Worm (Caenorhabditis elegans) whole organism, young adult: ENCODE results near the gene cif-1.
A peak's percentile ranks its signal among the peaks of the same experiment; 100 is the strongest.

Experiments used
- B0261.1 ChIP-seq: sonication (generic microtip); optimal IDR thresholded peaks from 2 replicates; lab custom pipeline; 2016; ENCODE audit warnings: mild to moderate bottlenecking, missing genetic modification characterization, moderate library complexity, missing compliant biosample characterization
- B0336.3 ChIP-seq: fragments of 200-800 bp; sonication (Bioruptor generic); IDR thresholded peaks from 2 replicates; pipeline ENCODE4 v1.3.6; 2022; ENCODE audit warnings: missing genetic modification characterization, missing compliant biosample characterization
- D2030.7 ChIP-seq: fragments of 200-800 bp; sonication (Bioruptor generic); IDR thresholded peaks from 2 replicates; pipeline ENCODE4 v1.3.6; 2022; ENCODE audit warnings: missing genetic modification reagents, missing genetic modification characterization, missing compliant biosample characterization
- F10E7.11 ChIP-seq: sonication (generic microtip); optimal IDR thresholded peaks from 2 replicates; lab custom pipeline; 2017; ENCODE audit warnings: mild to moderate bottlenecking, missing genetic modification characterization, moderate library complexity, missing compliant biosample characterization
- F23B12.7 ChIP-seq: sonication (generic microtip); optimal IDR thresholded peaks from 2 replicates; lab custom pipeline; 2017; ENCODE audit warnings: missing genetic modification characterization, mild to moderate bottlenecking, missing compliant biosample characterization, antibody characterized with exemption, moderate library complexity; ENCODE audit not compliant: insufficient read depth
- F37B4.10 ChIP-seq: fragments of 200-800 bp; sonication (Bioruptor generic); IDR thresholded peaks from 2 replicates; pipeline ENCODE4 v1.3.6; 2022; ENCODE audit warnings: missing genetic modification characterization, missing compliant biosample characterization
- F52B5.7 ChIP-seq: sonication (generic microtip); optimal IDR thresholded peaks from 2 replicates; lab custom pipeline; 2016; ENCODE audit warnings: mild to moderate bottlenecking, missing genetic modification characterization, missing compliant biosample characterization
- K12H6.12 ChIP-seq: fragments of 200-800 bp; sonication (Bioruptor generic); optimal IDR thresholded peaks from 2 replicates; lab custom pipeline; 2018; ENCODE audit warnings: mild to moderate bottlenecking, missing genetic modification characterization, missing compliant biosample characterization
- Y56A3A.18 ChIP-seq: fragments of 200-800 bp; sonication (Bioruptor generic); IDR thresholded peaks from 2 replicates; pipeline ENCODE4 v1.3.6; 2022; ENCODE audit warnings: missing genetic modification reagents, missing genetic modification characterization, missing compliant biosample characterization
- Y79H2A.3 ChIP-seq: fragments of 200-800 bp; sonication (Bioruptor generic); conservative IDR thresholded peaks from 2 replicates; pipeline ENCODE4 v1.3.6; 2022; ENCODE audit warnings: missing genetic modification reagents, missing genetic modification characterization, missing compliant biosample characterization
- ama-1 ChIP-seq, 3 experiments: fragments of 150-350 bp in 1 of 3; sonication (generic microtip) in 2 of 3; optimal IDR thresholded peaks; 2 replicates each; lab custom pipeline; 2014 to 2018; ENCODE audit warnings: missing biosample characterization in 2 of 3, missing genetic modification characterization in 2 of 3, missing genetic modification reagents in 2 of 3
- atf-7 ChIP-seq: sonication (generic microtip); optimal IDR thresholded peaks from 2 replicates; lab custom pipeline; 2017; ENCODE audit warnings: mild to moderate bottlenecking, missing genetic modification characterization, missing compliant biosample characterization
- attf-6 ChIP-seq: fragments of 200-800 bp; sonication (Bioruptor generic); IDR thresholded peaks from 2 replicates; pipeline ENCODE4 v1.3.6; 2022; ENCODE audit warnings: missing genetic modification reagents, missing genetic modification characterization, missing compliant biosample characterization
- ceh-79 ChIP-seq: sonication (generic microtip); optimal IDR thresholded peaks from 2 replicates; lab custom pipeline; 2017; ENCODE audit warnings: mild to moderate bottlenecking, missing genetic modification characterization, missing compliant biosample characterization
- dox-1 ChIP-seq: fragments of 200-800 bp; sonication (Bioruptor generic); IDR thresholded peaks from 2 replicates; pipeline ENCODE4 v1.3.6; 2022; ENCODE audit warnings: missing genetic modification reagents, missing genetic modification characterization, missing compliant biosample characterization
- egl-18 ChIP-seq: fragments of 200-800 bp; sonication (Bioruptor generic); IDR thresholded peaks from 2 replicates; pipeline ENCODE4 v1.3.6; 2022; ENCODE audit warnings: missing genetic modification reagents, missing genetic modification characterization, missing compliant biosample characterization
- ets-4 ChIP-seq: fragments of 200-800 bp; sonication (Bioruptor generic); optimal IDR thresholded peaks from 2 replicates; lab custom pipeline; 2018; ENCODE audit warnings: mild to moderate bottlenecking, missing genetic modification characterization, missing compliant biosample characterization
- hlh-26 ChIP-seq: fragments of 200-800 bp; sonication (Bioruptor generic); conservative IDR thresholded peaks from 2 replicates; pipeline ENCODE4 v1.3.6; 2022; ENCODE audit warnings: missing genetic modification reagents, missing genetic modification characterization, missing compliant biosample characterization
- let-607 ChIP-seq, 2 experiments: fragments of 200-800 bp in 1 of 2; sonication (Bioruptor generic) in 1 of 2; sonication (generic microtip) in 1 of 2; optimal IDR thresholded peaks; 2 replicates each; lab custom pipeline; 2016 to 2018; ENCODE audit warnings: mild to moderate bottlenecking in 2 of 2, missing compliant biosample characterization in 2 of 2, missing genetic modification characterization in 2 of 2, moderate library complexity in 2 of 2, missing genotype in 1 of 2
- lin-40 ChIP-seq: sonication (generic microtip); optimal IDR thresholded peaks from 2 replicates; lab custom pipeline; 2016; ENCODE audit warnings: missing genetic modification characterization, mild to moderate bottlenecking, missing compliant biosample characterization, missing genotype, missing genetic modification reagents
- lsl-1 ChIP-seq: fragments of 200-800 bp; sonication (Bioruptor generic); optimal IDR thresholded peaks from 2 replicates; lab custom pipeline; 2018; ENCODE audit warnings: mild to moderate bottlenecking, missing genetic modification characterization, moderate library complexity, missing compliant biosample characterization
- lsy-27 ChIP-seq: sonication (generic microtip); optimal IDR thresholded peaks from 2 replicates; lab custom pipeline; 2017; ENCODE audit warnings: missing genetic modification characterization, mild to moderate bottlenecking, missing compliant biosample characterization, antibody characterized with exemption, missing genotype, borderline replicate concordance; ENCODE audit not compliant: insufficient read depth
- madf-10 ChIP-seq: sonication (generic microtip); optimal IDR thresholded peaks from 2 replicates; lab custom pipeline; 2016; ENCODE audit warnings: mild to moderate bottlenecking, missing genetic modification characterization, missing compliant biosample characterization
- madf-3 ChIP-seq: fragments of 200-800 bp; sonication (Bioruptor generic); IDR thresholded peaks from 2 replicates; pipeline ENCODE4 v1.3.6; 2022; ENCODE audit warnings: missing genetic modification reagents, missing genetic modification characterization, missing compliant biosample characterization
- mcd-1 ChIP-seq: fragments of 200-800 bp; sonication (Bioruptor generic); IDR thresholded peaks from 2 replicates; pipeline ENCODE4 v1.3.6; 2022; ENCODE audit warnings: missing genetic modification reagents, missing genetic modification characterization, missing compliant biosample characterization
- nhr-120 ChIP-seq: fragments of 200-800 bp; sonication (Bioruptor generic); IDR thresholded peaks from 2 replicates; pipeline ENCODE4 v1.3.6; 2022; ENCODE audit warnings: missing genetic modification characterization, missing compliant biosample characterization
- nhr-179 ChIP-seq: sonication (generic microtip); optimal IDR thresholded peaks from 2 replicates; lab custom pipeline; 2016; ENCODE audit warnings: mild to moderate bottlenecking, missing genetic modification characterization, missing compliant biosample characterization
- nhr-27 ChIP-seq: fragments of 200-800 bp; sonication (Bioruptor generic); optimal IDR thresholded peaks from 2 replicates; lab custom pipeline; 2018; ENCODE audit warnings: mild to moderate bottlenecking, missing genetic modification characterization, moderate library complexity, missing compliant biosample characterization
- nhr-90 ChIP-seq: sonication (generic microtip); optimal IDR thresholded peaks from 2 replicates; lab custom pipeline; 2016; ENCODE audit warnings: missing genotype, mild to moderate bottlenecking, missing genetic modification characterization, missing compliant biosample characterization
- pbrm-1 ChIP-seq: fragments of 200-800 bp; sonication (Bioruptor generic); IDR thresholded peaks from 2 replicates; pipeline ENCODE4 v1.3.6; 2022; ENCODE audit warnings: missing genetic modification reagents, missing genetic modification characterization, missing compliant biosample characterization
- pha-4 ChIP-seq: fragments of 150-350 bp; sonication (generic microtip); optimal IDR thresholded peaks from 2 replicates; lab custom pipeline; 2014; ENCODE audit warnings: missing biosample characterization, missing genetic modification reagents, missing genetic modification characterization
- rec-8 ChIP-seq, 2 experiments: sonication (generic microtip); optimal IDR thresholded peaks; 2 replicates each; lab custom pipeline; 2016; ENCODE audit warnings: mild to moderate bottlenecking in 2 of 2, missing genetic modification characterization in 2 of 2, missing genetic modification reagents in 2 of 2, missing genotype in 2 of 2, missing biosample characterization in 1 of 2, missing compliant biosample characterization in 1 of 2, moderate library complexity in 1 of 2
- sea-2 ChIP-seq: fragments of 200-800 bp; sonication (Bioruptor generic); IDR thresholded peaks from 2 replicates; pipeline ENCODE4 v1.3.6; 2022; ENCODE audit warnings: missing genetic modification characterization, missing compliant biosample characterization
- snpc-1.3 ChIP-seq: sonication (generic microtip); optimal IDR thresholded peaks from 2 replicates; lab custom pipeline; 2017; ENCODE audit warnings: missing genetic modification characterization, mild to moderate bottlenecking, missing compliant biosample characterization, antibody characterized with exemption, moderate library complexity, missing genotype, missing genetic modification reagents; ENCODE audit not compliant: insufficient read depth
- snpc-3.4 ChIP-seq: sonication (generic microtip); optimal IDR thresholded peaks from 2 replicates; lab custom pipeline; 2017; ENCODE audit warnings: missing genetic modification characterization, mild to moderate bottlenecking, missing compliant biosample characterization, antibody characterized with exemption, moderate library complexity, missing genotype, missing genetic modification reagents
- sptf-2 ChIP-seq: fragments of 200-800 bp; sonication (Bioruptor generic); optimal IDR thresholded peaks from 2 replicates; lab custom pipeline; 2018; ENCODE audit warnings: mild to moderate bottlenecking, missing genetic modification characterization, missing compliant biosample characterization
- tbp1 ChIP-seq: fragments of 200-800 bp; sonication (Bioruptor generic); optimal IDR thresholded peaks from 2 replicates; lab custom pipeline; 2018; ENCODE audit warnings: mild to moderate bottlenecking, missing genetic modification characterization, missing compliant biosample characterization
- tbx-9 ChIP-seq: sonication (generic microtip); optimal IDR thresholded peaks from 2 replicates; lab custom pipeline; 2016; ENCODE audit warnings: borderline replicate concordance, missing genetic modification characterization, inconsistent platforms, missing compliant biosample characterization
- tlf-1 ChIP-seq: fragments of 200-800 bp; sonication (Bioruptor generic); optimal IDR thresholded peaks from 2 replicates; lab custom pipeline; 2018; ENCODE audit warnings: mild to moderate bottlenecking, missing genetic modification characterization, missing compliant biosample characterization
- unc-130 ChIP-seq: sonication (generic microtip); optimal IDR thresholded peaks from 2 replicates; lab custom pipeline; 2016; ENCODE audit warnings: missing genetic modification reagents, missing genetic modification characterization, missing compliant biosample characterization
- unc-62 ChIP-seq: fragments of 150-350 bp; optimal IDR thresholded peaks from 2 replicates; lab custom pipeline; 2014; ENCODE audit warnings: missing biosample characterization, missing genetic modification reagents, missing genetic modification characterization
- xnd-1 ChIP-seq: sonication (generic microtip); optimal IDR thresholded peaks from 2 replicates; lab custom pipeline; 2016; ENCODE audit warnings: missing genotype, missing genetic modification reagents, missing genetic modification characterization, missing compliant biosample characterization
- zfh-2 ChIP-seq: fragments of 200-800 bp; sonication (Bioruptor generic); conservative IDR thresholded peaks from 2 replicates; pipeline ENCODE4 v1.3.6; 2022; ENCODE audit warnings: missing genetic modification reagents, missing genetic modification characterization, missing compliant biosample characterization
- ztf-25 ChIP-seq: fragments of 200-800 bp; sonication (Bioruptor generic); IDR thresholded peaks from 2 replicates; pipeline ENCODE4 v1.3.6; 2022; ENCODE audit warnings: missing genetic modification reagents, missing genetic modification characterization, missing compliant biosample characterization
- ztf-26 ChIP-seq: sonication (generic microtip); optimal IDR thresholded peaks from 2 replicates; lab custom pipeline; 2017; ENCODE audit warnings: missing genetic modification characterization, missing compliant biosample characterization

The cif-1 gene

DNA sequence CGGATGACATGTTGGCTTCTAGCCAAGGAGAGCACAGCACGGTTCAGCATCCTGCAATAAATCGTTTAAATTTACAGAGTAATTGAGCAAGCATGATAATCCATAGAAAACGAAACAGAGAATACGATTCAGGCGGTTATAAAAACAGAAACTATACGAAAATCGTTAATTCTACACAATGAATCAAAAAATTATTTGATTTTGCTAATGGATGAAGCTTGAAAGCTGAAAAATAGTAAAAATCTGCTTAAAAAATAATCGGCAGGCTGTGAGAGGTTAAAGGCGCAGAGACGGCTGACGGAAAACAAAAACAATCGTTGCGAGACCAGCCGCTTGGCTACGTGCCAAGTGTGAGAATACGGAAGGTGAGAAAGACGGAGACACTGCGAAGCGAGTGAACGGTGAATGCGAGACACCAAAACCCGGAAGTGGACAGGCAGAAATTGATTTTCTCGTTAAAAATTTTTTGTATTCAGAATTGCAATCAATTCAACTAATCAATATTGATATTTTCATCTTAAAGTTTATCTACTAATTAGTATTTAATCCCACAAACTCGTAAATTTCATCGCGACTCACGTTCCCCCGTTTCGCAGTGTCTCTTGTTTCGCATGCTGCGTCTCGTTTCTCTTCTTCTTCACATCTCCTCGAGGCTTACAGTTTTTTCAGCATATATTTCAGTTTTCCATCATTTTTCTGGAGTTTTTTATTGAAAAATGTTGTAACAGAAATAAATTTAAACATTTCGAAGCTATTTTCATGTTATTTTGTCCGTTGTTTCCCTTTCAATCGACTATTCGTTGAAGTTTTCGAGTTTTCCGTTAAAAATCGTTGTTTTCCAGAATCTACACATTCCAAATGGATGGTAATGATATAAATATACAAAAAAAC lies 50.2 kb downstream of the cif-1 start, which contains the start of the genes F29B9.11 and jmjd-1.2:
TSS of gene F29B9.11 (minus strand) at position 51 of the 891 bp plus-strand sequence.
TSS of gene jmjd-1.2 (plus strand) at position 841 of the 891 bp plus-strand sequence.
- TF ChIP-seq zfh-2 (peak; percentile 76; the same call in 1 of the 2 replicates), attf-6 (GFP tag; lab: Robert Waterston, UW) (no peak), dox-1 (GFP tag; lab: Robert Waterston, UW) (peak; percentile 96), sptf-2 (no peak), madf-10 (tag; lab: Kevin White, UChicago) (peak; percentile 86), ceh-79 (tag; lab: Kevin White, UChicago) (no peak), nhr-90 (peak; percentile 17), nhr-120 (no peak), F23B12.7 (peak; percentile 0), xnd-1 (tag; lab: Kevin White, UChicago) (peak; percentile 50), F52B5.7 (tag; lab: Kevin White, UChicago) (no peak), ztf-26 (tag; lab: Kevin White, UChicago) (peak; percentile 81), tbp1 (GFP tag; lab: Kevin White, UChicago) (peak; percentile 71), let-607 (tag; optimal IDR thresholded peaks at IDR 0.05; lab: Kevin White, UChicago) (peak; percentile 54 to 81), K12H6.12 (tag; lab: Kevin White, UChicago) (peak; percentile 97), unc-62 (GFP tag; lab: Kevin White, UChicago) (no peak), egl-18 (GFP tag; lab: Robert Waterston, UW) (no peak), hlh-26 (GFP tag; lab: Robert Waterston, UW) (no peak), atf-7 (peak; percentile 57), snpc-3.4 (tag; lab: Kevin White, UChicago) (peak; percentile 84), rec-8 (tag; optimal IDR thresholded peaks at IDR 0.05; lab: Kevin White, UChicago) (peak in 1 of 2 experiments; percentile 4), mcd-1 (GFP tag; lab: Robert Waterston, UW) (peak; percentile 90), lsl-1 (GFP tag; lab: Kevin White, UChicago) (peak; percentile 85), ama-1 (optimal IDR thresholded peaks at IDR 0.05; lab: Kevin White, UChicago) (no peak), ama-1 (GFP tag; optimal IDR thresholded peaks at IDR 0.05; lab: Kevin White, UChicago) (no peak), B0261.1 (tag; lab: Kevin White, UChicago) (peak; percentile 13), F10E7.11 (no peak), sea-2 (GFP tag; lab: Robert Waterston, UW) (0 out of 2 replicates have a peak, but pooled peaks have one; percentile 23), nhr-27 (tag; lab: Kevin White, UChicago) (no peak), D2030.7 (GFP tag; lab: Robert Waterston, UW) (peak; percentile 85), tlf-1 (peak; percentile 86), ztf-25 (0 out of 2 replicates have a peak, but pooled peaks have one; percentile 30), F37B4.10 (GFP tag; lab: Robert Waterston, UW) (no peak), pbrm-1 (GFP tag; lab: Robert Waterston, UW) (peak; percentile 94), Y56A3A.18 (GFP tag; lab: Robert Waterston, UW) (no peak), B0336.3 (GFP tag; lab: Robert Waterston, UW) (peak; percentile 89), nhr-179 (tag; lab: Kevin White, UChicago) (no peak), unc-130 (GFP tag; lab: Kevin White, UChicago) (peak; percentile 94), lin-40 (tag; lab: Kevin White, UChicago) (peak; percentile 92), lsy-27 (no peak), pha-4 (tag; lab: Kevin White, UChicago) (no peak), ets-4 (GFP tag; lab: Kevin White, UChicago) (no peak), Y79H2A.3 (GFP tag; lab: Robert Waterston, UW) (0 out of 2 replicates have a peak, but pooled peaks have one; percentile 60), tbx-9 (no peak), snpc-1.3 (tag; lab: Kevin White, UChicago) (peak; percentile 50), madf-3 (GFP tag; lab: Robert Waterston, UW) (peak; percentile 75; the same call in 1 of the 2 replicates)
